Worm (Caenorhabditis elegans): ENCODE data around the gene Y47D7A.7.

DNA sequence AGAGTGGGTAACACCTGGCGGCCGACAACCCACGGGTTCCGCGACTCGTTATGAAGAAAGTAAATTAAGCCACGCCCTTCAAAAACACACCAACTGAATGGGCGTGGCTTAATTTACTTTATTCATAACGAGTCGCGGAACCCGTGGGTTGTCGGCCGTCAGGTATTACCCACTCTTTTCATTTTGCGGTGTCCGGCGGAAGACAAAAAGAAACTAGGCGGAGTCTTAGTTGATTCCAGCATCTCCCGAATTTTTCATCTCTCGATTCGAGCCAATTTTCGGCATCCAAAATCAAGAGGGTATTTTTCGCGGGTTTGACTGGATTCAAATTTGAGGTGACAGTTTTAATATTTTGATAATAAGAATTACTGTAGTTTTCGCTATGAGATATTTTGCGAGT, 28.0 kb upstream of the Y47D7A.7 start:
- TF ChIP-seq unc-62 (GFP tag; optimal IDR thresholded peaks at IDR 0.05), result no peak
- peak; percentile 42 for TF ChIP-seq efl-1 (GFP tag; optimal IDR thresholded peaks at IDR 0.05)
